Fruit fly (Drosophila melanogaster) whole organism, pupa: ENCODE results near the gene CG33332.

Experiments used
- CG15710 ChIP-seq: fragments of 200-800 bp; sonication (Bioruptor generic); optimal IDR thresholded peaks from 2 replicates; lab custom pipeline; 2018; ENCODE audit warnings: missing biosample characterization, mild to moderate bottlenecking, missing genetic modification characterization, moderate library complexity
- CG9948 ChIP-seq: fragments of 200-800 bp; sonication (Bioruptor generic); optimal IDR thresholded peaks from 2 replicates; lab custom pipeline; 2018; ENCODE audit warnings: missing biosample characterization, mild to moderate bottlenecking, missing genetic modification characterization, moderate library complexity
- D1 ChIP-seq: fragments of 200-800 bp; sonication (Bioruptor generic); optimal IDR thresholded peaks from 2 replicates; lab custom pipeline; 2018; ENCODE audit warnings: missing biosample characterization, mild to moderate bottlenecking, missing genetic modification characterization, moderate library complexity
- EcR ChIP-seq: fragments of 200-800 bp; sonication (Bioruptor generic); optimal IDR thresholded peaks from 3 replicates; lab custom pipeline; 2019; ENCODE audit warnings: missing biosample characterization, missing genetic modification characterization, mild to moderate bottlenecking, moderate library complexity, missing genetic modification reagents
- gl ChIP-seq: fragments of 200-800 bp; sonication (Bioruptor generic); optimal IDR thresholded peaks from 2 replicates; lab custom pipeline; 2018; ENCODE audit warnings: missing biosample characterization, mild to moderate bottlenecking, missing genetic modification characterization

dm6 chr3R:14893791-14894782 lies 7.8 kb downstream of the CG33332 start, which contains the start of gene Dph2:
- TF ChIP-seq CG15710 (peak; percentile 44), D1 (tag; lab: Kevin White, UChicago) (no peak), gl (no peak), EcR (GFP tag; lab: Kevin White, UChicago) (no peak), CG9948 (tag; lab: Kevin White, UChicago) (peak; percentile 40)
